ENCODE assay signal across 1 fruit fly cellular context in the genomic region with DNA sequence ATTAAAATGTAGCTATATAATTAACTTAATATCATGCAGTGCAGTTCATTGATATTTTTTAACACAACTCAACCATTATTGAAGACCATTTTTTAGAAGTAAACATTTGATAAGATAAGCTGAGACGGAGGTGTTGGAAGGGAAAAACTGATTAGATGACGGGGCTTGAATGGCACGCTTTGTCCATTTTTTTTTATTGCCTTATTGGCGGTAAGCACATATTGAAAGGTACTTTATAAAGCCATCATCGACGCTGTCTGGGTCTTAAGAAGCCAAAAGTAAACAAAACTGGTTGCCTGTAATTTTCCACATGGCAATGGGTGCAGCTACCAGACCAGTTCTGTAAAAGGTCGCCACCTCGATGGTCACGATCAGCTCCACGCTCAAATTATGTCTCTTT.
TF ChIP-seq lines count a peak whose summit lies in the region.

No protein-coding gene starts in this region.

TF ChIP-seq in whole organism, embryonic, 481 proteins besides CTCF, POLR2A, EP300 and RAD21 (continued from another document):
- peak; percentile 87 for TF ChIP-seq CG2199 (GFP tag; IDR thresholded peaks at IDR 0.05; lab: Robert Waterston, UW)
- peak; percentile 29 for TF ChIP-seq Ets65A (GFP tag; lab: Kevin White, UChicago)
- TF ChIP-seq cwo (GFP tag; optimal IDR thresholded peaks at IDR 0.05; lab: Kevin White, UChicago) = peak; percentile 0
- peak; percentile 67 for TF ChIP-seq mirr (GFP tag; optimal IDR thresholded peaks at IDR 0.05; lab: Kevin White, UChicago)
- TF ChIP-seq CG34376 (GFP tag; optimal IDR thresholded peaks at IDR 0.05; lab: Kevin White, UChicago) = peak; percentile 1
- no peak for TF ChIP-seq nerfin-2 (GFP tag; IDR thresholded peaks at IDR 0.05; lab: Robert Waterston, UW; ENCODE audit: partially characterized antibody)
- TF ChIP-seq sens (GFP tag; lab: Kevin White, UChicago) = peak; percentile 23
- TF ChIP-seq CG2678 (tag; optimal IDR thresholded peaks at IDR 0.05; lab: Kevin White, UChicago) = peak; percentile 20
- TF ChIP-seq Ets97D (GFP tag; optimal IDR thresholded peaks at IDR 0.05; lab: Kevin White, UChicago) = no peak
- peak; percentile 23; the same call in 1 of the 2 replicates for TF ChIP-seq Atf6 (GFP tag; IDR thresholded peaks at IDR 0.05; lab: Robert Waterston, UW)
- peak; percentile 1 for TF ChIP-seq B-H2 (GFP tag; optimal IDR thresholded peaks at IDR 0.05; lab: Kevin White, UChicago)
- peak; percentile 78 for TF ChIP-seq Med (GFP tag; lab: Kevin White, UChicago)
- peak; percentile 5; the same call in 1 of the 3 replicates for TF ChIP-seq ci (GFP tag; IDR thresholded peaks at IDR 0.05; lab: Robert Waterston, UW)
- TF ChIP-seq schlank (tag; optimal IDR thresholded peaks at IDR 0.05; lab: Kevin White, UChicago) = peak; percentile 2
- TF ChIP-seq Fer3 (tag; optimal IDR thresholded peaks at IDR 0.05; lab: Kevin White, UChicago) = peak; percentile 20
- peak; percentile 17 for TF ChIP-seq sug (tag; optimal IDR thresholded peaks at IDR 0.05; lab: Kevin White, UChicago)
- peak; percentile 44 for TF ChIP-seq Vsx1 (GFP tag; optimal IDR thresholded peaks at IDR 0.05; lab: Kevin White, UChicago)
- no peak for TF ChIP-seq D19A (tag; optimal IDR thresholded peaks at IDR 0.05; lab: Kevin White, UChicago)
- no peak for TF ChIP-seq Spps (tag; optimal IDR thresholded peaks at IDR 0.05; lab: Kevin White, UChicago)
